Worm (Caenorhabditis elegans): Measurements from ENCODE around the gene F17E5.2.

Gene F17E5.2

DNA sequence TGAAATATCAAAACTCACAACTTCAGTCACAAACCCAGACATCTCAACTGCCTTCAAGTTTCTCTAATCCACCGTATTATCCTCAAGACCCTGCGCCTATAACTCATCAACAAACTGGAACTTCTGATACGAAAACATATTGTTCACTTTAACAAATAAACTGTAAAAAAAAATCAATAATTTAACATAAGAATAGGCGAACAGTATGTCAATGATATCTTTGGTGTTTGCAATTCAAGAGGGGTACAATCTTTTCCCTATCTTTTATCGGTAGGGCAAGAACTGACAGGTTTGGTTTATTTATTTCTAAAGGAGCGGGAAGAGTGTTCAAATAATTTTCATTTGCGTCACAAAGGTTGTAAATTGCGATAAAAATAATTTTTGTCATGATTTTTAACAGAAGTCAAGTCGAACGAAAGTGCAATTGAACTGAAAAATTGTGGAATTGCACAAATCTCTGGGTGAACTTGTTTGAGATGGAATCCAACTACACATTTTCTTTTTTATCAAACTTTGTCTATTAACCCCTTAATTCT is 31.0 kb upstream of the F17E5.2 start (continued):
- TF ChIP-seq sox-2 (GFP tag; IDR thresholded peaks at IDR 0.05) (no peak), rnt-1 (tag; optimal IDR thresholded peaks at IDR 0.05) (peak; percentile 85), ets-4 (tag; optimal IDR thresholded peaks at IDR 0.05) (peak; percentile 53), zip-5 (tag; optimal IDR thresholded peaks at IDR 0.05) (no peak), eyg-1 (tag; optimal IDR thresholded peaks at IDR 0.05) (no peak), syd-9 (tag; optimal IDR thresholded peaks at IDR 0.05) (peak; percentile 51), nfya-1 (tag; optimal IDR thresholded peaks at IDR 0.05) (peak; percentile 87), ceh-6 (GFP tag; optimal IDR thresholded peaks at IDR 0.05) (no peak), sdc-2 (tag; optimal IDR thresholded peaks at IDR 0.05) (peak; percentile 99), Y22D7AL.16 (tag; optimal IDR thresholded peaks at IDR 0.05) (no peak), dve-1 (tag; optimal IDR thresholded peaks at IDR 0.05) (peak; percentile 96), hlh-15 (tag; optimal IDR thresholded peaks at IDR 0.05) (no peak), K02D7.2 (tag; optimal IDR thresholded peaks at IDR 0.05) (no peak), fkh-6 (tag; optimal IDR thresholded peaks at IDR 0.05) (no peak), hlh-13 (GFP tag; optimal IDR thresholded peaks at IDR 0.05) (no peak), sox-4 (tag; optimal IDR thresholded peaks at IDR 0.05) (no peak), nhr-232 (tag; optimal IDR thresholded peaks at IDR 0.05) (no peak), unc-55 (GFP tag; optimal IDR thresholded peaks at IDR 0.05) (no peak), fax-1 (tag; optimal IDR thresholded peaks at IDR 0.05) (no peak), hlh-8 (tag; optimal IDR thresholded peaks at IDR 0.05) (no peak), unc-86 (tag; optimal IDR thresholded peaks at IDR 0.05) (no peak), ref-2 (tag; optimal IDR thresholded peaks at IDR 0.05) (no peak)

DNA sequence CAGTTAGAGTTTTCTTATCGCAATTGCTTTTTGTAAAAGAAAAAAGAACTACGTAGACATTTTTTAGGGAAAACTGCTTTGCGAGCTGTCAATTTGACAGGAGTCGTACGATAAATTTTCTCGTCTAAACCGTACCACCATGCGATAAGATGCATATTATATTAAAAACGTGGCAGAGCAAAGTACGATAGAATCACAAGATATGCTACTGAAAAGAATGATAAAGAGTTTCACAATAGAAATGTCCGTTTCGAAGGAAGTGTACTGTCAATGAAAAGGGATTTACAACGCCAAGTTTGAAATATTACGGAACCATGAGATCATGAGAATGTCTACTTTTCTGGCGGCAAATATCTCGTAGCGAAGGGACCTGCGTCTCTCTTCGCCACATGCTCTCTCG is 29.3 kb upstream of the F17E5.2 start, which contains the start of gene F19H6.5:
Gene F19H6.5 (minus strand): TSS at position 101 of the 400 bp plus-strand sequence.
- no peak for TF ChIP-seq pqm-1 (tag; optimal IDR thresholded peaks at IDR 0.05)
- no peak for TF ChIP-seq K09A11.1 (tag; optimal IDR thresholded peaks at IDR 0.05; ENCODE audit: insufficient read depth)
- no peak for TF ChIP-seq pax-1 (tag; optimal IDR thresholded peaks at IDR 0.05)
- TF ChIP-seq tbx-7 (tag; optimal IDR thresholded peaks at IDR 0.05), result no peak
- TF ChIP-seq pha-4 (tag; optimal IDR thresholded peaks at IDR 0.05), result no peak
- TF ChIP-seq K02D7.2 (tag; optimal IDR thresholded peaks at IDR 0.05), result no peak
- TF ChIP-seq fkh-6 (tag; optimal IDR thresholded peaks at IDR 0.05), result no peak
- TF ChIP-seq ceh-34 (tag; optimal IDR thresholded peaks at IDR 0.05), result no peak
- TF ChIP-seq ceh-30 (tag; optimal IDR thresholded peaks at IDR 0.05), result no peak
- TF ChIP-seq che-1 (tag; optimal IDR thresholded peaks at IDR 0.05), result no peak
- no peak for TF ChIP-seq ztf-16 (tag; optimal IDR thresholded peaks at IDR 0.05)
- no peak for TF ChIP-seq elt-2 (tag; optimal IDR thresholded peaks at IDR 0.05)

DNA sequence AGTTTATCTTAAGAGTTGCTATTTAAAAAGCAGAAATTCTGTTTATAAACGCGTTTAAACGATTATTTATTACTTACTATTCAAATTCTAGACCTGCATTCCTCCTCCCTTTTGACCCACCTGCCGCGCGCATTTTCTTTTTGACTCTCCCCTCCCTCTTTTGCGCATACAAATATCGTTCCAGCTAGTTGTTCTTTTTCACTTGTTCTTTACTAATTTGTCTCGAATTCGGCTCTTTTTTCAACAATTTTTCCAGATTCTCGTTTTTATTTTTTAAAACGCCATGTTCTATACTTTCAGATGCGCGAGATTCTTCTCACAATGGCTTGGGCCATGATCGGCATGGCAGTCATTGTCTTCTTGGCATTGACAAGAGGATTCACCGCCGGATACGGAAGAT is 28.7 kb upstream of the F17E5.2 start, which contains the start of gene F19H6.4:
Gene F19H6.4 (plus strand): TSS at position 301 of the 400 bp plus-strand sequence.
- TF ChIP-seq ahr-1 (tag; optimal IDR thresholded peaks at IDR 0.05), result no peak
- no peak for TF ChIP-seq ama-1 (optimal IDR thresholded peaks at IDR 0.05)
- TF ChIP-seq fkh-10 (GFP tag; optimal IDR thresholded peaks at IDR 0.05), result no peak
- no peak for TF ChIP-seq tbx-2 (tag; optimal IDR thresholded peaks at IDR 0.05)
- TF ChIP-seq fax-1 (tag; optimal IDR thresholded peaks at IDR 0.05), result no peak
- TF ChIP-seq pqm-1 (tag; optimal IDR thresholded peaks at IDR 0.05), result no peak
- TF ChIP-seq che-1 (tag; optimal IDR thresholded peaks at IDR 0.05), result no peak
- TF ChIP-seq gmeb-2 (tag; optimal IDR thresholded peaks at IDR 0.05), result no peak
- no peak for TF ChIP-seq pax-1 (tag; optimal IDR thresholded peaks at IDR 0.05)
- TF ChIP-seq ref-2 (tag; optimal IDR thresholded peaks at IDR 0.05), result no peak
- TF ChIP-seq fkh-6 (tag; optimal IDR thresholded peaks at IDR 0.05), result no peak
- TF ChIP-seq pha-2 (tag; optimal IDR thresholded peaks at IDR 0.05), result no peak
- no peak for TF ChIP-seq hlh-15 (tag; optimal IDR thresholded peaks at IDR 0.05)
- TF ChIP-seq ceh-2 (tag; optimal IDR thresholded peaks at IDR 0.05), result no peak
- no peak for TF ChIP-seq ceh-48 (tag; optimal IDR thresholded peaks at IDR 0.05)
- no peak for TF ChIP-seq K09A11.1 (tag; optimal IDR thresholded peaks at IDR 0.05; ENCODE audit: insufficient read depth)
